Fruit fly (Drosophila melanogaster) whole organism, pupa: ENCODE results near the gene CG11694.

Experiments
- CG14655 ChIP-seq: fragments of 200-800 bp; sonication (Bioruptor generic); optimal IDR thresholded peaks from 3 replicates; lab custom pipeline; 2017; ENCODE audit warnings: mild to moderate bottlenecking, missing biosample characterization, missing genetic modification reagents, missing genetic modification characterization
- rn ChIP-seq: fragments of 200-800 bp; sonication (Bioruptor generic); IDR thresholded peaks from 2 replicates; pipeline ENCODE4 v1.3.6; 2022; ENCODE audit warnings: missing biosample characterization, missing genetic modification characterization

dm6 chr3R:8324016-8324415 is 12.1 kb upstream of the CG11694 start, which contains the start of gene CG7443:
- TF ChIP-seq rn (no peak), CG14655 (GFP tag; lab: Kevin White, UChicago) (no peak)
